Worm (Caenorhabditis elegans) whole organism, early embryonic: Measurements from ENCODE around the gene try-9.

Experiments used
- F13C5.2 ChIP-seq: sonication (generic microtip); optimal IDR thresholded peaks from 2 replicates; lab custom pipeline; 2017; ENCODE audit warnings: mild to moderate bottlenecking, missing genetic modification characterization, inconsistent platforms, missing compliant biosample characterization
- aly-1 ChIP-seq: sonication (generic microtip); optimal IDR thresholded peaks from 2 replicates; lab custom pipeline; 2016; ENCODE audit warnings: missing genetic modification characterization, missing compliant biosample characterization
- ama-1 ChIP-seq: fragments of 150-350 bp; optimal IDR thresholded peaks from 2 replicates; lab custom pipeline; 2014
- ceh-13 ChIP-seq: fragments of 200-800 bp; sonication (Bioruptor generic); optimal IDR thresholded peaks from 2 replicates; lab custom pipeline; 2018; ENCODE audit warnings: mild to moderate bottlenecking, missing genetic modification characterization, missing compliant biosample characterization
- ceh-36 ChIP-seq: sonication (generic microtip); optimal IDR thresholded peaks from 2 replicates; lab custom pipeline; 2016; ENCODE audit warnings: missing genetic modification characterization, inconsistent platforms, missing compliant biosample characterization
- flt-1 ChIP-seq: fragments of 200-800 bp; sonication (Bioruptor generic); IDR thresholded peaks from 2 replicates; pipeline ENCODE4 v1.3.6; 2022; ENCODE audit warnings: missing genetic modification characterization, missing compliant biosample characterization
- hmg-4 ChIP-seq: fragments of 200-800 bp; sonication (Bioruptor generic); optimal IDR thresholded peaks from 2 replicates; lab custom pipeline; 2018; ENCODE audit warnings: mild to moderate bottlenecking, missing genetic modification characterization, missing compliant biosample characterization
- tbx-37 ChIP-seq: fragments of 200-800 bp; sonication (Bioruptor generic); conservative IDR thresholded peaks from 2 replicates; pipeline ENCODE4 v1.3.6; 2022; ENCODE audit warnings: missing genetic modification reagents, missing genetic modification characterization, missing compliant biosample characterization

DNA sequence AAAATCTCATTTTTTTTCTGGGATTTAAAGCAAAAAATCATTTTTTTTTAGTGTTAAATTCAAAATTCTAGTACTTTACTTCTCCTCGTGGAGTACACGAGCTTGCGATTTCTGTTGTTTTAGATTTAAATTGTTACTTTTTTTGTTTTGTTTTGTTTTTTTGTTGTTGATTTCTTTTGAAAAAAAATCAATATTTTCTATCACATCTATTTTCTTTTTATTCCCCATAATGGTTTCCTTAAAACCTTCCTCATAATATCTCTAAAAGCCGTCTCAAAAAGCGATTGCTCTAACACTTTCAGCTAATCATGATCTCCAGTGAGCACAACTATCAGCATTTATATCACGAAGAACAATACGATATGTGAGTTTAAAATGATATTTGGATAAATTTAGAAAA is 33.6 kb upstream of the try-9 start, which contains the start of gene madf-3:
- TF ChIP-seq hmg-4 (GFP tag; lab: Kevin White, UChicago), result no peak
- no peak for TF ChIP-seq ama-1 (lab: Kevin White, UChicago)
- TF ChIP-seq aly-1 (tag; lab: Kevin White, UChicago), result no peak
- TF ChIP-seq F13C5.2 (tag; lab: Kevin White, UChicago), result no peak
- TF ChIP-seq flt-1 (GFP tag; lab: Robert Waterston, UW), result no peak
- TF ChIP-seq tbx-37 (GFP tag; lab: Robert Waterston, UW), result no peak
- no peak for TF ChIP-seq ceh-36 (tag; lab: Kevin White, UChicago)
- no peak for TF ChIP-seq ceh-13 (GFP tag; lab: Kevin White, UChicago)
